Worm (Caenorhabditis elegans): ENCODE data around the gene ZK757.10.

The ZK757.10 gene

DNA sequence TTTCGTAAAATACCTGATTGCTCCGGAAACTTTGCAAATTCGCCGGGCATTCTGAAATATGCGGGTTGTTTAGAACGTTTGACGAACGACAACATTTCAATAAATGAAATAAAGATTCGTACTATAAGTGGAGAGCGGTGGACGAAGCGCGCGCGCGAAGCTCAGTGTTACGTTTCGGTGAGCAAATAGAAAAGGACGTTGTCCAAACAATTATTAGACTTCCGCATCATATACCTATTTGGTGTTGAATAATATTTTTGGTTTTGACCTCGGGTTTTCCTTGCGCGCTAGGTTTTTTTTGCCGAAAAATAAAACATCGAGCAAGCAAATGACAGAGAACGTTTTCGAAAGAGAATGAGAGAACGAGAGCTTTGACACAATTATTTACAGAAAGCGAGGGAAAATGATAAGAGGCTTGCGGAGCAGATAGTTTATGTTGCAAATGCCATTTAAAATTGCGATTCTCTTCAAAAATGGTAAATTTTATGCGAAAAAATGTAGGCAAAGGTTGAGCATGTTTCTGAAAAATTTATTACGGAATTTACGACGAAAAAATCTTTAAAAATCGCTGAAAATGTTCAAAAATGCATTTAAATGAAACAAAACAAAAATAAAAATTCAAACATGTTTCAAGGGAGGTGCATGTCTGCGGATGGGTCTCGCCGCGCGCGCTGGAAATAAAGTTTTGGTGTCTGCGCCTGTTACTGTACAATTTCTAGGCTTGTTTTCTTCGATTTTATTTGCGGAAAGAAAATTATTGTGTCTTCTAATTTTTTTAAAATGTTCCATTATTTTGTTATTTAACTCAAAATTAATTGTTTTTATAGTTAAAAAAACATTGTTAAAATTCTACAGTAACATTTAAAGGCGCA is 33.8 kb downstream of the ZK757.10 start, which contains the start of the genes cyld-1 and F40F12.9:
cyld-1 (minus strand) TSS at position 51 of the 872 bp plus-strand sequence.
F40F12.9 (plus strand) TSS at position 721 of the 872 bp plus-strand sequence.
- TF ChIP-seq tbx-37 (GFP tag; conservative IDR thresholded peaks at IDR 0.05) (no peak), sea-1 (GFP tag; conservative IDR thresholded peaks at IDR 0.05) (no peak), F13C5.2 (tag; optimal IDR thresholded peaks at IDR 0.05) (no peak), aly-1 (tag; optimal IDR thresholded peaks at IDR 0.05) (no peak), pes-1 (GFP tag; IDR thresholded peaks at IDR 0.05) (no peak), scrt-1 (GFP tag; IDR thresholded peaks at IDR 0.05) (no peak)

DNA sequence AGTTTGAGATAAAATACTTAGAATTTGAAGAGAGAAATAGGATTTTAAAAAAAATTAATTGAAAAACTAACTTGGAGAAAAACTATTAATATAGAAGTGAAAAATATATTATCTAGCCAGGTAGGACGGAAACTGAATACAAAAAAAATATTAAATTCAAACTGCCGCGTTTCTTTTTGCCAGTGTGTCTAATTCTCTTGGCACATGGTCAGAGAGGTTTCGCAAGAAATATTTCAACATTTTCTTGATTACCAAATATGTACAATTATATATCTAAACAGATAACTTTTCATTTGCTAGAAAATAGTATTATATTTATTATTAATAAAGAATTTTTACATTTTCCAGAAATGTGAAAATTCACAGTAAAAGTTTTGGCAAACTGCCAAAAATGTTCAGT is 35.5 kb downstream of the ZK757.10 start:
- TF ChIP-seq scrt-1 (GFP tag; IDR thresholded peaks at IDR 0.05) (no peak), F13C5.2 (tag; optimal IDR thresholded peaks at IDR 0.05) (no peak), tbx-11 (GFP tag; IDR thresholded peaks at IDR 0.05) (no peak), hmg-4 (GFP tag; optimal IDR thresholded peaks at IDR 0.05) (no peak), pes-1 (GFP tag; IDR thresholded peaks at IDR 0.05) (no peak), ceh-13 (GFP tag; optimal IDR thresholded peaks at IDR 0.05) (no peak), ama-1 (optimal IDR thresholded peaks at IDR 0.05) (no peak), sea-1 (GFP tag; conservative IDR thresholded peaks at IDR 0.05) (no peak), B0310.2 (tag; optimal IDR thresholded peaks at IDR 0.05) (no peak)

DNA sequence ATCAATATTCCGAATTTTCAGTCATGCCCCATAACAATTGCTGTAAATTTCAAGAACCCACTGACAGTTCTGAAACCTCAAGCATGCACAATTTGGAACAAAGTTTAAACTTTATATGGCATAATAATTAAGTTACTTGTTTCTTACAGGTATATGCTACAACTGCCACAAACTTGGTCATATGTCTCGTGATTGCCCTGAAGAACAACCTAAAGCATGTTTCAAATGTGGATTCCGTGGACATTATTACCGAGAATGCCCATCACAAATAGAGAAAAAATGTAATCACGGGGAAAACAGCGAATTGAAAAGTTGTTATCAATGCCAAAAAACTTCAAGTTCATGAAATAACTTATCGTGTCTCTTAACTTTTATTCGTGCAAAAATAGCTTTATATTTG is 35.9 kb downstream of the ZK757.10 start:
- no peak for TF ChIP-seq aly-1 (tag; optimal IDR thresholded peaks at IDR 0.05)
- no peak for TF ChIP-seq pes-1 (GFP tag; IDR thresholded peaks at IDR 0.05)
- no peak for TF ChIP-seq F13C5.2 (tag; optimal IDR thresholded peaks at IDR 0.05)
- no peak for TF ChIP-seq ceh-36 (tag; optimal IDR thresholded peaks at IDR 0.05)
- no peak for TF ChIP-seq ceh-13 (GFP tag; optimal IDR thresholded peaks at IDR 0.05)

DNA sequence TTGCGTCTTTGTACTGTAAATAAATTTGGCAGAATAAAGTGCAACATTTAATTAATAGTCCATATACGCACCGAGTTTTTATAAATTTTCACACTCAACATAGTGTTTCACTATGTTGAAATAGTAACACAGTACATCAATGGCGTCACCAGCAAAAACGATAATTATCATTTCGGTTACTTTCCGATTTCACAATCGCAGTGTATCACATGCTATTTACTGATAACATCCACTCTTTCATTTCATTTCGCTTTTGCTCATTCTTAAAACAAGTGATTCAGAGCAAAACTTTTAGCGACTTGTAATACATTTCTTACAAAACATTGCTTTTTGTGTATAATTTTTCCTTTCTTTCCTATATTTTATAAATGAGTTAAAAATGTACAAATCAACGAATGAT is 36.7 kb downstream of the ZK757.10 start, which contains the start of gene cbp-3:
cbp-3 (plus strand) TSS at position 272 of the 400 bp plus-strand sequence.
- TF ChIP-seq pes-1 (GFP tag; IDR thresholded peaks at IDR 0.05) (no peak), tbx-11 (GFP tag; IDR thresholded peaks at IDR 0.05) (no peak), F13C5.2 (tag; optimal IDR thresholded peaks at IDR 0.05) (no peak), tbx-37 (GFP tag; conservative IDR thresholded peaks at IDR 0.05) (no peak), ama-1 (optimal IDR thresholded peaks at IDR 0.05) (no peak), scrt-1 (GFP tag; IDR thresholded peaks at IDR 0.05) (no peak), sea-1 (GFP tag; conservative IDR thresholded peaks at IDR 0.05) (no peak), hnd-1 (tag; optimal IDR thresholded peaks at IDR 0.05) (no peak)

DNA sequence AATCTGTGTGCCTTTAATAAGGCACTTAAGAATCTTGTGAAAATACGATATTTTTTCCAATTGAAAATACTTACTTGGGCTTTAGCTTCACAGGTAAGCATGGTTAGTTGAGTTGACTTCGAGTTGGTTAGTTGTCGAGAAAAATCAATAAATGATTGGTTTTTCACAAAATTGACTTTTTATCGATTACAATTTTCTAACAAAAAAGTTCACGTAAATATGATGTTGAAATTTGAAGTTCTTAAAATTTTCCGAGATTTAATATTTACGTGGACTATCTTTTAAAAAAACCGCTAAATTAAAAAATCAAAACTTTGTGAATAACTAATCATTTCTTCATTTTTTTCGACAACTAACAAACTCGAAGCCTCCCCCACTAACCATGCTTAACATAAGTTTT is 43.7 kb downstream of the ZK757.10 start, which contains the start of gene F40F12.3:
F40F12.3 (minus strand) TSS at position 101 of the 400 bp plus-strand sequence.
- no peak for TF ChIP-seq hnd-1 (tag; optimal IDR thresholded peaks at IDR 0.05)
- TF ChIP-seq scrt-1 (GFP tag; IDR thresholded peaks at IDR 0.05): no peak
- no peak for TF ChIP-seq hmbx-1 (tag; optimal IDR thresholded peaks at IDR 0.05)
- no peak for TF ChIP-seq aly-1 (tag; optimal IDR thresholded peaks at IDR 0.05)
- TF ChIP-seq ceh-36 (tag; optimal IDR thresholded peaks at IDR 0.05): no peak
- no peak for TF ChIP-seq sea-1 (GFP tag; conservative IDR thresholded peaks at IDR 0.05)
- no peak for TF ChIP-seq tbx-37 (GFP tag; conservative IDR thresholded peaks at IDR 0.05)
- TF ChIP-seq hmg-4 (GFP tag; optimal IDR thresholded peaks at IDR 0.05): no peak
- no peak for TF ChIP-seq ets-7 (tag; optimal IDR thresholded peaks at IDR 0.05)
- no peak for TF ChIP-seq tra-4 (tag; optimal IDR thresholded peaks at IDR 0.05)
- TF ChIP-seq B0310.2 (tag; optimal IDR thresholded peaks at IDR 0.05): no peak
- TF ChIP-seq pes-1 (GFP tag; IDR thresholded peaks at IDR 0.05): no peak
- TF ChIP-seq F13C5.2 (tag; optimal IDR thresholded peaks at IDR 0.05): no peak
- no peak for TF ChIP-seq ama-1 (optimal IDR thresholded peaks at IDR 0.05)
- no peak for TF ChIP-seq ceh-13 (GFP tag; optimal IDR thresholded peaks at IDR 0.05)
- TF ChIP-seq flt-1 (GFP tag; IDR thresholded peaks at IDR 0.05): no peak
- no peak for TF ChIP-seq tbx-11 (GFP tag; IDR thresholded peaks at IDR 0.05)

DNA sequence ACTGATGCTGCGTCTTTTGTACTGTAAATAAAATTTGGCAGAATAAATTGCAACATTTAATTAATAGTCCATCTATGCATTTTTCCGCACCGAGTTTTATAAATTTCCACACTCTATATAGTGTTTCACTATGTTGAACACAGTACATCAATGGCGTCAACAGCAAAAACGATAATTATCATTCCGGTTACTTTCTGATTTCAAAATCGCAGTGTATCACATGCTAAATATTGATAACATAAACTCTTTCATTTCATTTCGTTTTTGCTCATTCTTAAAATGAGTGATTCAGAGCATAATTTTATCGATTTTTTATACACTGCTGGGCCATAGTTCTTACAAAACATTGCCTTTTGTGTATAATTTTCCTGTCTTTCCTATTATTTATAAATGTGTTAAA is 45.3 kb downstream of the ZK757.10 start:
- no peak for TF ChIP-seq tbx-11 (GFP tag; IDR thresholded peaks at IDR 0.05)

DNA sequence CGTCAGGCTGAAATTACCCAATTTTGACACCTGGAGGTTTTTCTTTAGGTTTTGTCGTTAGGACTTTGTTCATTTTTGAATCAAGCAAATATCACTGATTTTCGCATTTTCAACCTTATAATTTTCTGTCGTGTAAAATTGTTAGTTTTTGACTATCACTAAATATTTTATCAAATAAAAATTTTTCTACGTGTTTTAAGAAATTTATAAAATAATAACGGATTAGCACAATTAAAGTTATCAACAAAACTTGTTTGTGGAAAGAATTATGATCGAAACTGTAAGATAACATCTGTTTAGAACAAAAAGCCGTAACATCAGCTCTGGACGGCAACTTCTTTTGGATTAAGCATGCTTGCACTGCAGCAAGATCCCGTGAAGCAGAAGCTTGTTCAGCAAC is 45.8 kb downstream of the ZK757.10 start, which contains the start of gene cbp-2:
cbp-2 (plus strand) TSS at position 301 of the 400 bp plus-strand sequence.
- TF ChIP-seq hmbx-1 (tag; optimal IDR thresholded peaks at IDR 0.05) (no peak), sea-1 (GFP tag; conservative IDR thresholded peaks at IDR 0.05) (no peak), scrt-1 (GFP tag; IDR thresholded peaks at IDR 0.05) (no peak), ceh-13 (GFP tag; optimal IDR thresholded peaks at IDR 0.05) (no peak), ceh-36 (tag; optimal IDR thresholded peaks at IDR 0.05) (no peak), ama-1 (optimal IDR thresholded peaks at IDR 0.05) (no peak), aly-1 (tag; optimal IDR thresholded peaks at IDR 0.05) (no peak), tbx-37 (GFP tag; conservative IDR thresholded peaks at IDR 0.05) (no peak), flt-1 (GFP tag; IDR thresholded peaks at IDR 0.05) (no peak), pes-1 (GFP tag; IDR thresholded peaks at IDR 0.05) (no peak), tbx-11 (GFP tag; IDR thresholded peaks at IDR 0.05) (no peak), hmg-4 (GFP tag; optimal IDR thresholded peaks at IDR 0.05) (no peak), B0310.2 (tag; optimal IDR thresholded peaks at IDR 0.05) (no peak)

DNA sequence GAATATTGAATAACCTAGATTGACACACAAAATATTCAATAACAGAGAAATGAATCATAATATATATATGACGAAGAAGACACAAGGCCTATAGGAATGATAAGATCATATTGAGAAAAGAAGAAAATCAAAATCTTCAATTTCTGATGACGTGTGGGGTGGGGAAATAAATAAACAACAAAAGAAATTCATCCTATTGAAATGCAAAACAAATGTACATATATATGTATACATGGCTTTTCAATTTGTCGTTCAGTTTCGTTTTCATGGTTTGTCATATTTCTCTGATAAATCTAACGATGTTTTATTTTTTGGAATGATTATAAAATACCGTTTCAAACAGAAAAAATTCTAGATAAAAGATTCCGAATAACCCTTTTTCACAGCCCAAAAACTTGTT is 49.6 kb downstream of the ZK757.10 start, which contains the start of gene ttr-3:
ttr-3 (minus strand) TSS at position 101 of the 400 bp plus-strand sequence.
- no peak for TF ChIP-seq pes-1 (GFP tag; IDR thresholded peaks at IDR 0.05)
- no peak for TF ChIP-seq sea-1 (GFP tag; conservative IDR thresholded peaks at IDR 0.05)
- no peak for TF ChIP-seq scrt-1 (GFP tag; IDR thresholded peaks at IDR 0.05)
- TF ChIP-seq ceh-13 (GFP tag; optimal IDR thresholded peaks at IDR 0.05): no peak
- TF ChIP-seq aly-1 (tag; optimal IDR thresholded peaks at IDR 0.05): no peak
